Fruit fly (Drosophila melanogaster) whole organism, prepupa: Measurements from ENCODE around the gene Wdfy2.

Experiments
- Blimp-1 ChIP-seq: fragments of 200-800 bp; sonication (Bioruptor generic); optimal IDR thresholded peaks from 3 replicates; lab custom pipeline; 2017; ENCODE audit warnings: missing biosample characterization, missing genetic modification characterization, mild to moderate bottlenecking, moderate library complexity, missing genetic modification reagents
- CG10631 ChIP-seq: fragments of 200-800 bp; sonication (Bioruptor generic); optimal IDR thresholded peaks from 2 replicates; lab custom pipeline; 2016; ENCODE audit warnings: missing biosample characterization, missing genetic modification characterization
- CG10669 ChIP-seq: fragments of 200-800 bp; sonication (Bioruptor generic); optimal IDR thresholded peaks from 3 replicates; lab custom pipeline; 2018; ENCODE audit warnings: missing biosample characterization, mild to moderate bottlenecking, missing genetic modification characterization, moderate library complexity
- CG11294 ChIP-seq: fragments of 200-800 bp; sonication (Bioruptor generic); IDR thresholded peaks from 2 replicates; pipeline ENCODE4 v1.3.6; 2022; ENCODE audit warnings: missing biosample characterization, missing genetic modification characterization
- CG11762 ChIP-seq: fragments of 200-800 bp; sonication (Bioruptor generic); optimal IDR thresholded peaks from 3 replicates; lab custom pipeline; 2016; ENCODE audit warnings: missing biosample characterization, missing genetic modification characterization; ENCODE audit not compliant: insufficient read depth
- CG11902 ChIP-seq: fragments of 200-800 bp; sonication (Bioruptor generic); optimal IDR thresholded peaks from 3 replicates; lab custom pipeline; 2016; ENCODE audit warnings: missing biosample characterization, missing genetic modification characterization
- CG15336 ChIP-seq: fragments of 200-800 bp; sonication (Bioruptor generic); IDR thresholded peaks from 2 replicates; pipeline ENCODE4 v1.3.6; 2022; ENCODE audit warnings: missing biosample characterization, missing genetic modification characterization
- CG1621 ChIP-seq: fragments of 200-800 bp; sonication (Bioruptor generic); optimal IDR thresholded peaks from 3 replicates; lab custom pipeline; 2018; ENCODE audit warnings: missing biosample characterization, mild to moderate bottlenecking, missing genetic modification characterization
- CG16779 ChIP-seq: fragments of 200-800 bp; sonication (Bioruptor generic); optimal IDR thresholded peaks from 3 replicates; lab custom pipeline; 2017; ENCODE audit warnings: missing biosample characterization, mild to moderate bottlenecking, missing genetic modification characterization
- CG3032 ChIP-seq: fragments of 200-800 bp; optimal IDR thresholded peaks from 2 replicates; lab custom pipeline; 2019; ENCODE audit warnings: missing biosample characterization, mild to moderate bottlenecking, missing genetic modification characterization, moderate library complexity
- CG31627 ChIP-seq: fragments of 200-800 bp; sonication (Bioruptor generic); optimal IDR thresholded peaks from 3 replicates; lab custom pipeline; 2016; ENCODE audit warnings: missing biosample characterization, missing genetic modification characterization
- CG32006 ChIP-seq: fragments of 200-800 bp; sonication (Bioruptor generic); optimal IDR thresholded peaks from 3 replicates; lab custom pipeline; 2017; ENCODE audit warnings: missing biosample characterization, mild to moderate bottlenecking, missing genetic modification characterization
- CG34406 ChIP-seq: fragments of 200-800 bp; sonication (Bioruptor generic); optimal IDR thresholded peaks from 3 replicates; lab custom pipeline; 2016; ENCODE audit warnings: missing biosample characterization, missing genetic modification characterization
- CG3919 ChIP-seq: fragments of 200-800 bp; sonication (Bioruptor generic); optimal IDR thresholded peaks from 3 replicates; lab custom pipeline; 2016; ENCODE audit warnings: missing biosample characterization, missing genetic modification characterization
- CG4318 ChIP-seq: fragments of 200-800 bp; sonication (Bioruptor generic); optimal IDR thresholded peaks from 3 replicates; lab custom pipeline; 2017; ENCODE audit warnings: missing biosample characterization, mild to moderate bottlenecking, missing genetic modification characterization
- CG6163 ChIP-seq: fragments of 200-800 bp; sonication (Bioruptor generic); IDR thresholded peaks from 3 replicates; pipeline ENCODE4 v1.3.6; 2022; ENCODE audit warnings: missing biosample characterization, missing genetic modification characterization
- CG6276 ChIP-seq: fragments of 200-800 bp; sonication (Bioruptor generic); optimal IDR thresholded peaks from 2 replicates; lab custom pipeline; 2017; ENCODE audit warnings: missing biosample characterization, mild to moderate bottlenecking, missing genetic modification characterization
- CG6854 ChIP-seq: fragments of 200-800 bp; sonication (Bioruptor generic); optimal IDR thresholded peaks from 2 replicates; lab custom pipeline; 2017; ENCODE audit warnings: missing biosample characterization, mild to moderate bottlenecking, missing genetic modification characterization
- CG8319 ChIP-seq: fragments of 200-800 bp; sonication (Bioruptor generic); optimal IDR thresholded peaks from 3 replicates; lab custom pipeline; 2016; ENCODE audit warnings: missing biosample characterization, missing genetic modification characterization
- CG8632 ChIP-seq: fragments of 200-800 bp; sonication (Bioruptor generic); optimal IDR thresholded peaks from 3 replicates; lab custom pipeline; 2016; ENCODE audit warnings: missing biosample characterization, missing genetic modification characterization
- CG9139 ChIP-seq: fragments of 200-800 bp; sonication (Bioruptor generic); optimal IDR thresholded peaks from 3 replicates; lab custom pipeline; 2017; ENCODE audit warnings: missing biosample characterization, mild to moderate bottlenecking, missing genetic modification characterization
- Eip75B ChIP-seq: fragments of 200-800 bp; sonication (Bioruptor generic); optimal IDR thresholded peaks from 3 replicates; lab custom pipeline; 2016; ENCODE audit warnings: missing biosample characterization, missing genetic modification characterization
- Eip78C ChIP-seq: fragments of 200-800 bp; sonication (Bioruptor generic); peaks from one replicate; lab custom pipeline; 2016; ENCODE audit warnings: missing biosample characterization, missing genetic modification characterization
- Ets96B ChIP-seq: fragments of 200-800 bp; optimal IDR thresholded peaks from 2 replicates; lab custom pipeline; 2019; ENCODE audit warnings: missing biosample characterization, mild to moderate bottlenecking, missing genetic modification characterization, moderate library complexity
- Hr38 ChIP-seq: sonication (Bioruptor generic); optimal IDR thresholded peaks from 2 replicates; lab custom pipeline; 2016; ENCODE audit warnings: missing biosample characterization, missing genetic modification characterization
- Hr39 ChIP-seq: fragments of 200-800 bp; sonication (Bioruptor generic); optimal IDR thresholded peaks from 2 replicates; lab custom pipeline; 2016; ENCODE audit warnings: missing biosample characterization, missing genetic modification characterization
- Lpt ChIP-seq: fragments of 200-800 bp; sonication (Bioruptor generic); optimal IDR thresholded peaks from 3 replicates; lab custom pipeline; 2016; ENCODE audit warnings: missing biosample characterization, missing genetic modification characterization
- Met ChIP-seq: fragments of 200-800 bp; sonication (Bioruptor generic); optimal IDR thresholded peaks from 3 replicates; lab custom pipeline; 2016; ENCODE audit warnings: missing biosample characterization, missing genetic modification characterization
- OdsH ChIP-seq: fragments of 200-800 bp; sonication (Bioruptor generic); optimal IDR thresholded peaks from 3 replicates; lab custom pipeline; 2016; ENCODE audit warnings: missing biosample characterization, missing genetic modification characterization
- Smox ChIP-seq: fragments of 200-800 bp; sonication (Bioruptor generic); optimal IDR thresholded peaks from 3 replicates; lab custom pipeline; 2016; ENCODE audit warnings: missing biosample characterization, missing genetic modification characterization
- Sox102F ChIP-seq: fragments of 200-800 bp; sonication (Bioruptor generic); optimal IDR thresholded peaks from 2 replicates; lab custom pipeline; 2016; ENCODE audit warnings: missing biosample characterization, mild to moderate bottlenecking, missing genetic modification characterization
- Sox14 ChIP-seq: fragments of 200-800 bp; sonication (Bioruptor generic); optimal IDR thresholded peaks from 3 replicates; lab custom pipeline; 2016; ENCODE audit warnings: missing biosample characterization, missing genetic modification characterization
- Sox15 ChIP-seq: fragments of 200-800 bp; sonication (Bioruptor generic); optimal IDR thresholded peaks from 3 replicates; lab custom pipeline; 2016; ENCODE audit warnings: missing biosample characterization, missing genetic modification characterization
- achi ChIP-seq: fragments of 200-800 bp; sonication (Bioruptor generic); optimal IDR thresholded peaks from 3 replicates; lab custom pipeline; 2016; ENCODE audit warnings: missing biosample characterization, missing genetic modification characterization
- dac ChIP-seq: fragments of 200-800 bp; sonication (Bioruptor generic); optimal IDR thresholded peaks from 2 replicates; lab custom pipeline; 2017; ENCODE audit warnings: missing biosample characterization, mild to moderate bottlenecking, missing genetic modification characterization
- dsx ChIP-seq: fragments of 200-800 bp; optimal IDR thresholded peaks from 3 replicates; lab custom pipeline; 2019; ENCODE audit warnings: missing biosample characterization, mild to moderate bottlenecking, missing genetic modification characterization, moderate library complexity; ENCODE audit not compliant: poor library complexity, severe bottlenecking
- esn ChIP-seq: fragments of 200-800 bp; sonication (Bioruptor generic); optimal IDR thresholded peaks from 2 replicates; lab custom pipeline; 2016; ENCODE audit warnings: missing biosample characterization, mild to moderate bottlenecking, missing genetic modification characterization, moderate library complexity
- fkh ChIP-seq: fragments of 200-800 bp; sonication (Bioruptor generic); optimal IDR thresholded peaks from 3 replicates; lab custom pipeline; 2017; ENCODE audit warnings: missing biosample characterization, mild to moderate bottlenecking, missing genetic modification characterization, moderate library complexity
- lz ChIP-seq: fragments of 200-800 bp; sonication (Bioruptor generic); optimal IDR thresholded peaks from 3 replicates; lab custom pipeline; 2016; ENCODE audit warnings: missing biosample characterization, missing genetic modification characterization
- pdm3 ChIP-seq: fragments of 200-800 bp; sonication (Bioruptor generic); optimal IDR thresholded peaks from 3 replicates; lab custom pipeline; 2016; ENCODE audit warnings: missing biosample characterization, missing genetic modification characterization
- salr ChIP-seq, 2 experiments: fragments of 200-800 bp; sonication (Bioruptor generic); optimal IDR thresholded peaks; 3 replicates each; lab custom pipeline; 2016 to 2018; ENCODE audit warnings: missing biosample characterization in 2 of 2, missing genetic modification characterization in 2 of 2, mild to moderate bottlenecking in 1 of 2
- spab ChIP-seq: fragments of 200-800 bp; sonication (Bioruptor generic); optimal IDR thresholded peaks from 2 replicates; lab custom pipeline; 2017; ENCODE audit warnings: missing biosample characterization, mild to moderate bottlenecking, missing genetic modification characterization, missing genetic modification reagents
- ss ChIP-seq, 2 experiments: fragments of 200-800 bp; sonication (Bioruptor generic); optimal IDR thresholded peaks; 2 replicates in 1 of 2; 3 replicates in 1 of 2; lab custom pipeline; 2017 to 2018; ENCODE audit warnings: mild to moderate bottlenecking in 2 of 2, missing biosample characterization in 2 of 2, missing genetic modification characterization in 2 of 2, moderate library complexity in 1 of 2
- topi ChIP-seq: fragments of 200-800 bp; sonication (Bioruptor generic); optimal IDR thresholded peaks from 3 replicates; lab custom pipeline; 2016; ENCODE audit warnings: missing biosample characterization, missing genetic modification characterization

Gene Wdfy2

dm6 chr2L:10418981-10419380 is 4.1 kb upstream of the Wdfy2 start, which contains the start of gene RfC3:
Gene RfC3, plus strand, starts transcription at chr2L:10419190.
- TF ChIP-seq Smox (GFP tag; lab: Kevin White, UChicago): no peak
- TF ChIP-seq pdm3: no peak
- TF ChIP-seq salr (GFP tag; optimal IDR thresholded peaks at IDR 0.05; lab: Kevin White, UChicago): no peak
- TF ChIP-seq CG32006 (GFP tag; lab: Kevin White, UChicago): no peak
- no peak for TF ChIP-seq CG34406 (GFP tag; lab: Kevin White, UChicago)
- no peak for TF ChIP-seq CG10669 (GFP tag; lab: Kevin White, UChicago)
- TF ChIP-seq CG3919: no peak
- TF ChIP-seq Eip78C (GFP tag; lab: Kevin White, UChicago): no peak
- no peak for TF ChIP-seq Sox102F (GFP tag; lab: Kevin White, UChicago)
- no peak for TF ChIP-seq CG8319 (GFP tag; lab: Kevin White, UChicago)
- TF ChIP-seq Hr39 (GFP tag; lab: Kevin White, UChicago): no peak
- no peak for TF ChIP-seq dac (GFP tag; lab: Kevin White, UChicago)
- no peak for TF ChIP-seq achi (GFP tag; lab: Kevin White, UChicago)
- TF ChIP-seq ss (GFP tag; optimal IDR thresholded peaks at IDR 0.05; lab: Kevin White, UChicago): no peak
- TF ChIP-seq CG8632 (GFP tag; lab: Kevin White, UChicago): no peak
- no peak for TF ChIP-seq CG6854 (GFP tag; lab: Kevin White, UChicago)

dm6 chr2L:10425599-10425998 is 2.5 kb downstream of the Wdfy2 start:
- TF ChIP-seq CG9139 (GFP tag; lab: Kevin White, UChicago) (no peak), Eip78C (GFP tag; lab: Kevin White, UChicago) (no peak), Blimp-1 (GFP tag; lab: Kevin White, UChicago) (no peak), CG10631 (GFP tag; lab: Kevin White, UChicago) (no peak), CG4318 (GFP tag; lab: Kevin White, UChicago) (no peak), Met (no peak), esn (GFP tag; lab: Kevin White, UChicago) (no peak), dsx (no peak), Hr38 (GFP tag; lab: Kevin White, UChicago) (no peak), salr (GFP tag; optimal IDR thresholded peaks at IDR 0.05; lab: Kevin White, UChicago) (no peak), CG16779 (tag; lab: Kevin White, UChicago) (no peak)

- TF ChIP-seq lz (peak; percentile 34), CG3032 (peak; percentile 13), CG10669 (GFP tag; lab: Kevin White, UChicago) (no peak), Sox102F (GFP tag; lab: Kevin White, UChicago) (no peak), CG1621 (peak; percentile 39), CG32006 (GFP tag; lab: Kevin White, UChicago) (no peak), Eip78C (GFP tag; lab: Kevin White, UChicago) (peak; percentile 26), fkh (GFP tag; lab: Kevin White, UChicago) (peak; percentile 81), esn (GFP tag; lab: Kevin White, UChicago) (peak; percentile 49)
These were observed 3.5 kb downstream of the Wdfy2 start, which contains the start of the genes SmB and KdelR for dm6 chr2L:10426534-10427048. Gene SmB, minus strand, starts transcription at chr2L:10426627. Gene KdelR, plus strand, starts transcription at chr2L:10426887.

- TF ChIP-seq CG11902 (GFP tag; lab: Kevin White, UChicago) (no peak), ss (GFP tag; optimal IDR thresholded peaks at IDR 0.05; lab: Kevin White, UChicago) (peak in 1 of 2 experiments; percentile 1), spab (GFP tag; lab: Kevin White, UChicago) (no peak), Ets96B (peak; percentile 49), CG3032 (peak; percentile 52), OdsH (GFP tag; lab: Kevin White, UChicago) (peak; percentile 51), Sox15 (GFP tag; lab: Kevin White, UChicago) (peak; percentile 7), CG8319 (GFP tag; lab: Kevin White, UChicago) (no peak), CG10631 (GFP tag; lab: Kevin White, UChicago) (no peak), CG6163 (GFP tag; lab: Robert Waterston, UW) (peak; percentile 31; the same call in 1 of the 3 replicates), Hr39 (GFP tag; lab: Kevin White, UChicago) (peak; percentile 15), topi (GFP tag; lab: Kevin White, UChicago) (peak; percentile 45), Lpt (GFP tag; lab: Kevin White, UChicago) (peak; percentile 4), CG15336 (GFP tag; lab: Robert Waterston, UW) (peak; percentile 69), Sox14 (GFP tag; lab: Kevin White, UChicago) (peak; percentile 22), CG8632 (GFP tag; lab: Kevin White, UChicago) (no peak), CG11294 (GFP tag; lab: Robert Waterston, UW) (no peak), lz (peak; percentile 65), esn (GFP tag; lab: Kevin White, UChicago) (peak; percentile 64), CG6276 (GFP tag; lab: Kevin White, UChicago) (no peak), Eip75B (GFP tag; lab: Kevin White, UChicago) (no peak), CG31627 (GFP tag; lab: Kevin White, UChicago) (peak; percentile 16), CG11762 (GFP tag; lab: Kevin White, UChicago) (peak; percentile 35)
These were observed 5.4 kb downstream of the Wdfy2 start, which contains the start of gene CG5188 for dm6 chr2L:10428528-10428927. Gene CG5188, plus strand, starts transcription at chr2L:10428829.
